Fruit fly (Drosophila melanogaster): ENCODE results near the gene CG9948.

CG9948 gene

dm6 chr3L:6975875-6976274, 20.1 kb downstream of the CG9948 start:
- TF ChIP-seq CG14711 (tag; optimal IDR thresholded peaks at IDR 0.05) (no peak), pad (GFP tag; optimal IDR thresholded peaks at IDR 0.05) (peak; percentile 66), kay (GFP tag; ENCODE audit: borderline replicate concordance) (peak; percentile 72), Crg-1 (GFP tag; optimal IDR thresholded peaks at IDR 0.05) (no peak), ovo (GFP tag; optimal IDR thresholded peaks at IDR 0.05) (peak; percentile 93)

- TF ChIP-seq CG7101 (tag; optimal IDR thresholded peaks at IDR 0.05), result no peak
- no peak for TF ChIP-seq CG7045 (GFP tag; optimal IDR thresholded peaks at IDR 0.05)
- TF ChIP-seq kay (GFP tag; ENCODE audit: borderline replicate concordance), result peak; percentile 91
- TF ChIP-seq CG5204 (GFP tag; optimal IDR thresholded peaks at IDR 0.05), result no peak
Measured at dm6 chr3L:6976601-6977140, 20.9 kb downstream of the CG9948 start.

- peak; percentile 44 for TF ChIP-seq Clk (GFP tag; optimal IDR thresholded peaks at IDR 0.05)
- no peak for TF ChIP-seq Crg-1 (GFP tag; optimal IDR thresholded peaks at IDR 0.05)
- peak; percentile 85 for TF ChIP-seq CG7045 (GFP tag; optimal IDR thresholded peaks at IDR 0.05)
- TF ChIP-seq CG33017 (tag; optimal IDR thresholded peaks at IDR 0.05), result peak; percentile 92
- peak; percentile 44 for TF ChIP-seq toe (GFP tag; optimal IDR thresholded peaks at IDR 0.05)
- TF ChIP-seq Hr96 (GFP tag; optimal IDR thresholded peaks at IDR 0.05), result peak; percentile 23
- no peak for TF ChIP-seq cnc (optimal IDR thresholded peaks at IDR 0.05)
- peak; percentile 19 for TF ChIP-seq CG1620 (GFP tag; optimal IDR thresholded peaks at IDR 0.05)
- TF ChIP-seq bab1 (GFP tag; optimal IDR thresholded peaks at IDR 0.05), result peak; percentile 53
- TF ChIP-seq Mnt (GFP tag; optimal IDR thresholded peaks at IDR 0.05), result peak; percentile 1
- peak; percentile 82 for TF ChIP-seq CG14711 (tag; optimal IDR thresholded peaks at IDR 0.05)
- TF ChIP-seq ovo (GFP tag; optimal IDR thresholded peaks at IDR 0.05), result peak; percentile 38
- TF ChIP-seq pad (GFP tag; optimal IDR thresholded peaks at IDR 0.05), result peak; percentile 59
- TF ChIP-seq CG5204 (GFP tag; optimal IDR thresholded peaks at IDR 0.05), result peak; percentile 52
- TF ChIP-seq cic (GFP tag; optimal IDR thresholded peaks at IDR 0.05), result peak; percentile 54
- peak; percentile 81 for TF ChIP-seq kay (GFP tag; ENCODE audit: borderline replicate concordance)
- TF ChIP-seq CG7101 (tag; optimal IDR thresholded peaks at IDR 0.05), result peak; percentile 86
- peak; percentile 51 for TF ChIP-seq tj (GFP tag; optimal IDR thresholded peaks at IDR 0.05)
- peak; percentile 89 for TF ChIP-seq CG12768 (GFP tag; optimal IDR thresholded peaks at IDR 0.05)
- peak; percentile 75 for TF ChIP-seq CG11617 (GFP tag; optimal IDR thresholded peaks at IDR 0.05)
Measured at dm6 chr3L:6977391-6977790, 21.6 kb downstream of the CG9948 start.

- no peak for TF ChIP-seq CG5204 (GFP tag; optimal IDR thresholded peaks at IDR 0.05)
- TF ChIP-seq CG7045 (GFP tag; optimal IDR thresholded peaks at IDR 0.05), result no peak
- no peak for TF ChIP-seq cic (GFP tag; optimal IDR thresholded peaks at IDR 0.05)
- no peak for TF ChIP-seq ovo (GFP tag; optimal IDR thresholded peaks at IDR 0.05)
- TF ChIP-seq CG33017 (tag; optimal IDR thresholded peaks at IDR 0.05), result no peak
- TF ChIP-seq CG1620 (GFP tag; optimal IDR thresholded peaks at IDR 0.05), result no peak
- TF ChIP-seq cnc (optimal IDR thresholded peaks at IDR 0.05), result no peak
- TF ChIP-seq kay (GFP tag; ENCODE audit: borderline replicate concordance), result no peak
- TF ChIP-seq CG7101 (tag; optimal IDR thresholded peaks at IDR 0.05), result no peak
- TF ChIP-seq Crg-1 (GFP tag; optimal IDR thresholded peaks at IDR 0.05), result no peak
- no peak for TF ChIP-seq Hr96 (GFP tag; optimal IDR thresholded peaks at IDR 0.05)
- TF ChIP-seq CG12768 (GFP tag; optimal IDR thresholded peaks at IDR 0.05), result no peak
- TF ChIP-seq Mnt (GFP tag; optimal IDR thresholded peaks at IDR 0.05), result no peak
- no peak for TF ChIP-seq bab1 (GFP tag; optimal IDR thresholded peaks at IDR 0.05)
- TF ChIP-seq CG14711 (tag; optimal IDR thresholded peaks at IDR 0.05), result no peak
- no peak for TF ChIP-seq Clk (GFP tag; optimal IDR thresholded peaks at IDR 0.05)
Measured at dm6 chr3L:6978030-6978683, 22.4 kb downstream of the CG9948 start.

dm6 chr3L:6978757-6979386, 23.1 kb downstream of the CG9948 start:
- TF ChIP-seq toe (GFP tag; optimal IDR thresholded peaks at IDR 0.05), result no peak
- TF ChIP-seq pad (GFP tag; optimal IDR thresholded peaks at IDR 0.05), result no peak
- TF ChIP-seq ovo (GFP tag; optimal IDR thresholded peaks at IDR 0.05), result no peak
- TF ChIP-seq bab1 (GFP tag; optimal IDR thresholded peaks at IDR 0.05), result no peak
- TF ChIP-seq tj (GFP tag; optimal IDR thresholded peaks at IDR 0.05), result no peak
- TF ChIP-seq cnc (optimal IDR thresholded peaks at IDR 0.05), result no peak

dm6 chr3L:6979387-6980249, 23.8 kb downstream of the CG9948 start, which contains the start of gene Galphai:
Gene Galphai, minus strand, starts transcription at chr3L:6980044.
- TF ChIP-seq Crg-1 (GFP tag; optimal IDR thresholded peaks at IDR 0.05) (peak; percentile 47), CG5204 (GFP tag; optimal IDR thresholded peaks at IDR 0.05) (no peak), Hr96 (GFP tag; optimal IDR thresholded peaks at IDR 0.05) (no peak), cnc (optimal IDR thresholded peaks at IDR 0.05) (no peak), toe (GFP tag; optimal IDR thresholded peaks at IDR 0.05) (no peak), CG33017 (tag; optimal IDR thresholded peaks at IDR 0.05) (no peak), Mnt (GFP tag; optimal IDR thresholded peaks at IDR 0.05) (peak; percentile 48), CG11617 (GFP tag; optimal IDR thresholded peaks at IDR 0.05) (no peak), kay (GFP tag; ENCODE audit: borderline replicate concordance) (peak; percentile 99), Clk (GFP tag; optimal IDR thresholded peaks at IDR 0.05) (no peak), ovo (GFP tag; optimal IDR thresholded peaks at IDR 0.05) (peak; percentile 38), cic (GFP tag; optimal IDR thresholded peaks at IDR 0.05) (peak; percentile 34), tj (GFP tag; optimal IDR thresholded peaks at IDR 0.05) (peak; percentile 60), bab1 (GFP tag; optimal IDR thresholded peaks at IDR 0.05) (peak; percentile 84), CG7101 (tag; optimal IDR thresholded peaks at IDR 0.05) (peak; percentile 60), CG1620 (GFP tag; optimal IDR thresholded peaks at IDR 0.05) (peak; percentile 65), CG7045 (GFP tag; optimal IDR thresholded peaks at IDR 0.05) (no peak), CG12768 (GFP tag; optimal IDR thresholded peaks at IDR 0.05) (no peak), CG14711 (tag; optimal IDR thresholded peaks at IDR 0.05) (peak; percentile 4), pad (GFP tag; optimal IDR thresholded peaks at IDR 0.05) (peak; percentile 93)

Data from whole organism, adult.